Fruit fly (Drosophila melanogaster) whole organism, pupa: ENCODE measurements around the gene CG12011.

Experiments
- CG10348 ChIP-seq: fragments of 200-800 bp; sonication (Bioruptor generic); IDR thresholded peaks from 2 replicates; pipeline ENCODE4 v1.3.6; 2022; ENCODE audit warnings: missing biosample characterization, missing genetic modification characterization
- CG12605 ChIP-seq: fragments of 200-800 bp; sonication (Bioruptor generic); IDR thresholded peaks from 2 replicates; pipeline ENCODE4 v1.3.6; 2022; ENCODE audit warnings: missing biosample characterization, missing genetic modification characterization
- CG13204 ChIP-seq: fragments of 200-800 bp; sonication (Bioruptor generic); optimal IDR thresholded peaks from 2 replicates; lab custom pipeline; 2018; ENCODE audit warnings: missing biosample characterization, mild to moderate bottlenecking, missing genetic modification characterization, moderate library complexity
- CG17806 ChIP-seq: fragments of 200-800 bp; sonication (Bioruptor generic); optimal IDR thresholded peaks from 2 replicates; lab custom pipeline; 2018; ENCODE audit warnings: missing biosample characterization, mild to moderate bottlenecking, missing genetic modification characterization, moderate library complexity
- CG32121 ChIP-seq: fragments of 200-800 bp; sonication (Bioruptor generic); IDR thresholded peaks from 2 replicates; pipeline ENCODE4 v1.3.6; 2022; ENCODE audit warnings: missing biosample characterization, missing genetic modification characterization
- CG34367 ChIP-seq: fragments of 200-800 bp; sonication (Bioruptor generic); optimal IDR thresholded peaks from 2 replicates; lab custom pipeline; 2018; ENCODE audit warnings: missing biosample characterization, mild to moderate bottlenecking, missing genetic modification characterization
- CG8159 ChIP-seq: fragments of 200-800 bp; sonication (Bioruptor generic); optimal IDR thresholded peaks from 3 replicates; lab custom pipeline; 2018; ENCODE audit warnings: missing biosample characterization, mild to moderate bottlenecking, missing genetic modification characterization, moderate library complexity
- CG8301 ChIP-seq: fragments of 200-800 bp; sonication (Bioruptor generic); optimal IDR thresholded peaks from 2 replicates; lab custom pipeline; 2018; ENCODE audit warnings: missing biosample characterization, mild to moderate bottlenecking, missing genetic modification characterization
- D1 ChIP-seq: fragments of 200-800 bp; sonication (Bioruptor generic); optimal IDR thresholded peaks from 2 replicates; lab custom pipeline; 2018; ENCODE audit warnings: missing biosample characterization, mild to moderate bottlenecking, missing genetic modification characterization, moderate library complexity
- EcR ChIP-seq: fragments of 200-800 bp; sonication (Bioruptor generic); optimal IDR thresholded peaks from 3 replicates; lab custom pipeline; 2019; ENCODE audit warnings: missing biosample characterization, missing genetic modification characterization, mild to moderate bottlenecking, moderate library complexity, missing genetic modification reagents
- Ets98B ChIP-seq: fragments of 200-800 bp; sonication (Bioruptor generic); IDR thresholded peaks from 2 replicates; pipeline ENCODE4 v1.3.6; 2022; ENCODE audit warnings: missing biosample characterization, missing genetic modification characterization
- Pif1B ChIP-seq: fragments of 200-800 bp; sonication (Bioruptor generic); optimal IDR thresholded peaks from 3 replicates; lab custom pipeline; 2016; ENCODE audit warnings: missing biosample characterization, missing genetic modification characterization
- gl ChIP-seq: fragments of 200-800 bp; sonication (Bioruptor generic); optimal IDR thresholded peaks from 2 replicates; lab custom pipeline; 2018; ENCODE audit warnings: missing biosample characterization, mild to moderate bottlenecking, missing genetic modification characterization

DNA sequence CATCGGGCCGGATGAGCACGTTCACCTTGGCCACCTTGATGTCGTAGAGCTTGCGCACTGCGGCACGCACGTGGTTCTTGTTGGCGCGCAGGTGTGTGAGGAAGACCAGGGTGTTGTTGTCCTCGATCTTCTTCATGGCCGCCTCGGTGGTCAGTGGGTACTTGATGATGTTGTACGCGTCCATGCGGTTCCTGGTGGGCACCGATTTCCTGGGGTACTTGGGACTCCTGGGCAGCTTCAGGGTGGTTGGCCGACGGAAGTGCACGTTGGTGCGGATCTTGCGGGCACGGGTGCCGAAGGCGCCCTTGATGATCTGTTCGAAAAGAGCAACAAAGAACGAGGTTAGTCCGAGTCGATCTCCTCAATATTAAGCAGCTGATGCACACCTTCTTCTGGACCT, 27.0 kb upstream of the CG12011 start:
- no peak for TF ChIP-seq CG34367
- no peak for TF ChIP-seq D1 (tag; lab: Kevin White, UChicago)
- no peak for TF ChIP-seq CG13204
- no peak for TF ChIP-seq CG8301 (tag; lab: Kevin White, UChicago)
- no peak for TF ChIP-seq Ets98B
- TF ChIP-seq Pif1B = no peak
- TF ChIP-seq CG12605 (GFP tag; lab: Robert Waterston, UW) = no peak
- no peak for TF ChIP-seq CG8159 (tag; lab: Kevin White, UChicago)
- TF ChIP-seq CG32121 = no peak
- TF ChIP-seq EcR (GFP tag; lab: Kevin White, UChicago) = no peak
- no peak for TF ChIP-seq CG10348 (GFP tag; lab: Robert Waterston, UW)
- no peak for TF ChIP-seq gl (tag; lab: Kevin White, UChicago)
- TF ChIP-seq CG17806 (tag; lab: Kevin White, UChicago) = no peak
